Worm (Caenorhabditis elegans) whole organism, mixed stage, embryonic: Measurements from ENCODE around the gene xbx-4.

ENCODE experiments used
- M03D4.4 ChIP-seq: sonication (generic microtip); optimal IDR thresholded peaks from 2 replicates; lab custom pipeline; 2017; ENCODE audit warnings: mild to moderate bottlenecking, missing genetic modification characterization, missing compliant biosample characterization
- bed-3 ChIP-seq: fragments of 200-800 bp; sonication (Bioruptor generic); optimal IDR thresholded peaks from 3 replicates; lab custom pipeline; 2018; ENCODE audit warnings: mild to moderate bottlenecking, missing genetic modification characterization, moderate library complexity, missing compliant biosample characterization
- ceh-43 ChIP-seq: fragments of 200-800 bp; sonication (Bioruptor generic); optimal IDR thresholded peaks from 2 replicates; lab custom pipeline; 2018; ENCODE audit warnings: mild to moderate bottlenecking, missing genetic modification characterization, moderate library complexity, missing compliant biosample characterization
- ceh-83 ChIP-seq: fragments of 200-800 bp; sonication (Bioruptor generic); optimal IDR thresholded peaks from 2 replicates; lab custom pipeline; 2018; ENCODE audit warnings: mild to moderate bottlenecking, missing genetic modification characterization, missing compliant biosample characterization
- ces-1 ChIP-seq: fragments of 150-350 bp; optimal IDR thresholded peaks from 2 replicates; lab custom pipeline; 2014; ENCODE audit warnings: missing biosample characterization, missing genetic modification reagents, missing genetic modification characterization
- cnd-1 ChIP-seq: fragments of 200-800 bp; sonication (Bioruptor generic); optimal IDR thresholded peaks from 2 replicates; lab custom pipeline; 2018; ENCODE audit warnings: mild to moderate bottlenecking, missing genetic modification characterization, missing compliant biosample characterization
- drap-1 ChIP-seq: fragments of 200-800 bp; sonication (Bioruptor generic); optimal IDR thresholded peaks from 3 replicates; lab custom pipeline; 2018; ENCODE audit warnings: mild to moderate bottlenecking, missing genetic modification characterization, missing compliant biosample characterization
- elt-1 ChIP-seq: sonication (generic microtip); optimal IDR thresholded peaks from 2 replicates; lab custom pipeline; 2017; ENCODE audit warnings: missing genetic modification characterization, mild to moderate bottlenecking, missing compliant biosample characterization, antibody characterized with exemption, moderate library complexity, borderline replicate concordance; ENCODE audit not compliant: insufficient read depth
- elt-3 ChIP-seq: fragments of 150-350 bp; optimal IDR thresholded peaks from 2 replicates; lab custom pipeline; 2014; ENCODE audit warnings: missing biosample characterization, missing genetic modification characterization
- flh-1 ChIP-seq: fragments of 200-800 bp; sonication (Bioruptor generic); optimal IDR thresholded peaks from 2 replicates; lab custom pipeline; 2018; ENCODE audit warnings: mild to moderate bottlenecking, missing genetic modification characterization, moderate library complexity, missing compliant biosample characterization
- ham-2 ChIP-seq: fragments of 200-800 bp; sonication (Bioruptor generic); optimal IDR thresholded peaks from 2 replicates; lab custom pipeline; 2018; ENCODE audit warnings: mild to moderate bottlenecking, missing genetic modification characterization, missing compliant biosample characterization
- hlh-1 ChIP-seq: fragments of 150-350 bp; optimal IDR thresholded peaks from 2 replicates; lab custom pipeline; 2014; ENCODE audit warnings: missing biosample characterization, missing genetic modification reagents, missing genetic modification characterization
- lin-32 ChIP-seq: fragments of 200-800 bp; sonication (Bioruptor generic); optimal IDR thresholded peaks from 2 replicates; lab custom pipeline; 2018; ENCODE audit warnings: mild to moderate bottlenecking, missing genetic modification characterization, missing compliant biosample characterization
- lsy-2 ChIP-seq: fragments of 150-350 bp; optimal IDR thresholded peaks from 2 replicates; lab custom pipeline; 2014; ENCODE audit warnings: missing biosample characterization, missing genetic modification characterization
- mab-5 ChIP-seq: fragments of 150-350 bp; optimal IDR thresholded peaks from 2 replicates; lab custom pipeline; 2014; ENCODE audit warnings: missing biosample characterization, missing genetic modification characterization
- mep-1 ChIP-seq: fragments of 150-350 bp; optimal IDR thresholded peaks from 2 replicates; lab custom pipeline; 2017; ENCODE audit warnings: missing biosample characterization, missing genetic modification reagents, missing genetic modification characterization, inconsistent platforms
- mls-2 ChIP-seq: sonication (generic microtip); optimal IDR thresholded peaks from 2 replicates; lab custom pipeline; 2016; ENCODE audit warnings: mild to moderate bottlenecking, missing genetic modification characterization, moderate library complexity, missing compliant biosample characterization
- nhr-2 ChIP-seq: fragments of 150-350 bp; optimal IDR thresholded peaks from 2 replicates; lab custom pipeline; 2014; ENCODE audit warnings: missing biosample characterization, missing genetic modification characterization
- nhr-28 ChIP-seq: fragments of 150-350 bp; optimal IDR thresholded peaks from 2 replicates; lab custom pipeline; 2014; ENCODE audit warnings: missing biosample characterization, missing genetic modification characterization
- nhr-76 ChIP-seq: sonication (generic microtip); optimal IDR thresholded peaks from 2 replicates; lab custom pipeline; 2017; ENCODE audit warnings: missing biosample characterization, missing genetic modification characterization
- pha-4 ChIP-seq: fragments of 150-350 bp; optimal IDR thresholded peaks from 2 replicates; lab custom pipeline; 2018; ENCODE audit warnings: missing biosample characterization, missing genetic modification reagents, missing genetic modification characterization
- sem-2 ChIP-seq: fragments of 200-800 bp; sonication (Bioruptor generic); optimal IDR thresholded peaks from 2 replicates; lab custom pipeline; 2018; ENCODE audit warnings: mild to moderate bottlenecking, missing genetic modification characterization, missing compliant biosample characterization
- snpc-4 ChIP-seq: fragments of 150-350 bp; optimal IDR thresholded peaks from 2 replicates; lab custom pipeline; 2014; ENCODE audit warnings: missing biosample characterization, missing genetic modification characterization
- sptf-1 ChIP-seq: sonication (generic microtip); optimal IDR thresholded peaks from 2 replicates; lab custom pipeline; 2017; ENCODE audit warnings: mild to moderate bottlenecking, missing genetic modification characterization, moderate library complexity, missing compliant biosample characterization
- tbx-8 ChIP-seq: fragments of 200-800 bp; sonication (Bioruptor generic); optimal IDR thresholded peaks from 2 replicates; lab custom pipeline; 2018; ENCODE audit warnings: mild to moderate bottlenecking, missing genetic modification characterization, moderate library complexity, missing compliant biosample characterization
- unc-120 ChIP-seq: sonication (generic microtip); optimal IDR thresholded peaks from 2 replicates; lab custom pipeline; 2017; ENCODE audit warnings: missing genetic modification characterization, missing compliant biosample characterization; ENCODE audit not compliant: poor library complexity, severe bottlenecking
- unc-39 ChIP-seq: fragments of 150-350 bp; optimal IDR thresholded peaks from 2 replicates; lab custom pipeline; 2014; ENCODE audit warnings: missing biosample characterization, missing genetic modification characterization
- unc-62 ChIP-seq: fragments of 150-350 bp; optimal IDR thresholded peaks from 2 replicates; lab custom pipeline; 2014; ENCODE audit warnings: missing biosample characterization, missing genetic modification reagents, missing genetic modification characterization
- zip-8 ChIP-seq: fragments of 150-350 bp; optimal IDR thresholded peaks from 2 replicates; lab custom pipeline; 2014; ENCODE audit warnings: missing biosample characterization, missing genetic modification characterization
- ztf-11 ChIP-seq: fragments of 150-350 bp; optimal IDR thresholded peaks from 2 replicates; lab custom pipeline; 2014; ENCODE audit warnings: missing biosample characterization, missing genetic modification characterization

Gene xbx-4

ce11 chrIV:2102793-2103192, 11.6 kb upstream of the xbx-4 start, which contains the start of gene C23H5.15:
Gene C23H5.15 (minus strand): TSS chrIV:2102893.
- no peak for TF ChIP-seq bed-3
- no peak for TF ChIP-seq mep-1 (tag; lab: Kevin White, UChicago)
- no peak for TF ChIP-seq unc-62
- no peak for TF ChIP-seq nhr-76 (tag; lab: Kevin White, UChicago)
- TF ChIP-seq flh-1 (GFP tag; lab: Kevin White, UChicago): no peak
- no peak for TF ChIP-seq pha-4 (tag; lab: Kevin White, UChicago)
- no peak for TF ChIP-seq hlh-1 (tag; lab: Kevin White, UChicago)
- TF ChIP-seq sem-2 (GFP tag; lab: Kevin White, UChicago): no peak
- TF ChIP-seq unc-120 (tag; lab: Kevin White, UChicago): no peak
- no peak for TF ChIP-seq ces-1 (GFP tag; lab: Kevin White, UChicago)
- no peak for TF ChIP-seq snpc-4
- TF ChIP-seq ham-2 (GFP tag; lab: Kevin White, UChicago): no peak
- no peak for TF ChIP-seq mab-5 (tag; lab: Kevin White, UChicago)
- no peak for TF ChIP-seq drap-1 (GFP tag; lab: Kevin White, UChicago)
- TF ChIP-seq nhr-2 (tag; lab: Kevin White, UChicago): no peak

ce11 chrIV:2106708-2107107, 7.7 kb upstream of the xbx-4 start:
- TF ChIP-seq lsy-2 (tag; lab: Kevin White, UChicago) (no peak), M03D4.4 (tag; lab: Kevin White, UChicago) (no peak), tbx-8 (GFP tag; lab: Kevin White, UChicago) (no peak), ceh-43 (GFP tag; lab: Kevin White, UChicago) (no peak), drap-1 (GFP tag; lab: Kevin White, UChicago) (no peak), zip-8 (tag; lab: Kevin White, UChicago) (no peak), unc-39 (tag; lab: Kevin White, UChicago) (no peak), flh-1 (GFP tag; lab: Kevin White, UChicago) (no peak), nhr-2 (tag; lab: Kevin White, UChicago) (no peak), nhr-28 (tag; lab: Kevin White, UChicago) (no peak)
- TF ChIP-seq, all 35 proteins: peak for 0

DNA sequence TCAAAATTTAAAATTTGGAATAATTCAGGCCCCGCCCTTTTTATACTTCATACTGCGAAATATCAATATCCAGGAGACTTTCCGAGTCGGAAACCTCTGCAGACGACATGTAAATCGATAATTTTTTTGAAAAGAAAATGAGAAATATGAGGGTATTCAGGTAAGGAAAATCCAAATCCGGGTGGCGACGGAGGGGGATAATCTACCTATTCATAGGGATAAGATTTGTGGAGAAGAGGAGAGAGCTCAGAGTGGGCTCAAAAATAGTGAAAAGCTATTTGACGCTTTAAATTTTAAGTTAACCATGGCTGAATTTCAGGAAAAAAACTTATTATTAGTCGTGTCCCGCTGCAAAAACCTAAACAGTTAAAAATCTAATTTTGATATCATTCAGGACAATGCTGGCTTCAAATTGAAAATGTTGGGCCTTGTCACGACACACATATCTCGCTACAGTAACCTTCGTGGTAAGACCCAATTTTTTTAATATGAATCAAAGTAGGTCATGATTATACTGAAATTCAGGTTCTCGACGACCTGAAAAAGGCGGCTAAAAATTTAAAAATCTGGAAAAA, 3.0 kb upstream of the xbx-4 start, which contains the start of gene che-6:
Gene che-6 (minus strand): TSS at position 109 of the 575 bp plus-strand sequence.
- TF ChIP-seq snpc-4 (no peak), bed-3 (no peak), mls-2 (tag; lab: Kevin White, UChicago) (no peak), cnd-1 (tag; lab: Kevin White, UChicago) (no peak), flh-1 (GFP tag; lab: Kevin White, UChicago) (no peak), M03D4.4 (tag; lab: Kevin White, UChicago) (no peak), sptf-1 (no peak)

- TF ChIP-seq mep-1 (tag; lab: Kevin White, UChicago) (no peak), lin-32 (no peak)
These were observed 928 bp upstream of the xbx-4 start, which contains the start of gene C23H5.8 for ce11 chrIV:2113362-2114056. Gene C23H5.8 (minus strand): TSS chrIV:2113412.

ce11 chrIV:2117268-2117667, 2.8 kb downstream of the xbx-4 start:
- TF ChIP-seq ztf-11 (tag; lab: Kevin White, UChicago) (no peak), elt-1 (tag; lab: Kevin White, UChicago) (no peak), flh-1 (GFP tag; lab: Kevin White, UChicago) (no peak), cnd-1 (tag; lab: Kevin White, UChicago) (no peak), ceh-83 (GFP tag; lab: Kevin White, UChicago) (no peak), drap-1 (GFP tag; lab: Kevin White, UChicago) (no peak), unc-62 (no peak), nhr-28 (tag; lab: Kevin White, UChicago) (no peak), snpc-4 (no peak), elt-3 (no peak)
